Worm (Caenorhabditis elegans) whole organism, late embryonic: Measurements from ENCODE around the gene gtf-2H2C.

Experiments used
- C08G9.2 ChIP-seq: sonication (generic microtip); optimal IDR thresholded peaks from 2 replicates; lab custom pipeline; 2016; ENCODE audit warnings: mild to moderate bottlenecking, missing genetic modification characterization, moderate library complexity, missing compliant biosample characterization
- C38D4.7 ChIP-seq: fragments of 200-800 bp; sonication (Bioruptor generic); optimal IDR thresholded peaks from 2 replicates; lab custom pipeline; 2018; ENCODE audit warnings: mild to moderate bottlenecking, missing genetic modification characterization, moderate library complexity, missing compliant biosample characterization
- F13H6.1 ChIP-seq: sonication (generic microtip); optimal IDR thresholded peaks from 2 replicates; lab custom pipeline; 2016; ENCODE audit warnings: missing genetic modification characterization, missing compliant biosample characterization
- T23F11.4 ChIP-seq: fragments of 200-800 bp; sonication (Bioruptor generic); optimal IDR thresholded peaks from 2 replicates; lab custom pipeline; 2018; ENCODE audit warnings: mild to moderate bottlenecking, missing genetic modification characterization, missing compliant biosample characterization
- ama-1 ChIP-seq: fragments of 150-350 bp; optimal IDR thresholded peaks from 2 replicates; lab custom pipeline; 2014
- ceh-14 ChIP-seq: sonication (generic microtip); optimal IDR thresholded peaks from 2 replicates; lab custom pipeline; 2016; ENCODE audit warnings: missing genotype, missing genetic modification characterization, missing compliant biosample characterization
- ceh-19 ChIP-seq: fragments of 200-800 bp; sonication (Bioruptor generic); optimal IDR thresholded peaks from 2 replicates; lab custom pipeline; 2018; ENCODE audit warnings: mild to moderate bottlenecking, missing genetic modification characterization, missing compliant biosample characterization
- ceh-2 ChIP-seq: sonication (generic microtip); optimal IDR thresholded peaks from 2 replicates; lab custom pipeline; 2016; ENCODE audit warnings: missing genotype, missing genetic modification characterization, missing compliant biosample characterization
- ceh-22 ChIP-seq: sonication (generic microtip); optimal IDR thresholded peaks from 2 replicates; lab custom pipeline; 2017; ENCODE audit warnings: missing biosample characterization, missing genetic modification characterization
- ceh-31 ChIP-seq: sonication (generic microtip); optimal IDR thresholded peaks from 2 replicates; lab custom pipeline; 2016; ENCODE audit warnings: missing genetic modification characterization, missing compliant biosample characterization
- ceh-34 ChIP-seq: sonication (generic microtip); optimal IDR thresholded peaks from 2 replicates; lab custom pipeline; 2016; ENCODE audit warnings: mild to moderate bottlenecking, missing genetic modification characterization, missing compliant biosample characterization
- ceh-45 ChIP-seq: fragments of 200-800 bp; sonication (Bioruptor generic); IDR thresholded peaks from 2 replicates; pipeline ENCODE4 v1.3.6; 2022; ENCODE audit warnings: missing genetic modification reagents, missing genetic modification characterization, missing compliant biosample characterization
- ceh-6 ChIP-seq: fragments of 200-800 bp; sonication (Bioruptor generic); optimal IDR thresholded peaks from 2 replicates; lab custom pipeline; 2018; ENCODE audit warnings: mild to moderate bottlenecking, missing genetic modification characterization, missing compliant biosample characterization
- ceh-9 ChIP-seq: sonication (generic microtip); optimal IDR thresholded peaks from 2 replicates; lab custom pipeline; 2016; ENCODE audit warnings: mild to moderate bottlenecking, missing genetic modification characterization, inconsistent platforms, missing compliant biosample characterization
- che-1 ChIP-seq: sonication (generic microtip); optimal IDR thresholded peaks from 2 replicates; lab custom pipeline; 2016; ENCODE audit warnings: mild to moderate bottlenecking, missing genetic modification characterization, missing compliant biosample characterization
- dmd-4 ChIP-seq: sonication (generic microtip); optimal IDR thresholded peaks from 2 replicates; lab custom pipeline; 2016; ENCODE audit warnings: borderline replicate concordance, missing genetic modification characterization, missing compliant biosample characterization
- dve-1 ChIP-seq: sonication (generic microtip); optimal IDR thresholded peaks from 2 replicates; lab custom pipeline; 2017; ENCODE audit warnings: antibody characterized with exemption, mild to moderate bottlenecking, missing genetic modification characterization, missing compliant biosample characterization
- elt-2 ChIP-seq: sonication (generic microtip); optimal IDR thresholded peaks from 2 replicates; lab custom pipeline; 2016; ENCODE audit warnings: missing genetic modification reagents, missing genetic modification characterization, missing compliant biosample characterization
- elt-4 ChIP-seq: sonication (generic microtip); optimal IDR thresholded peaks from 2 replicates; lab custom pipeline; 2016; ENCODE audit warnings: missing genetic modification characterization, missing compliant biosample characterization
- ets-4 ChIP-seq: sonication (generic microtip); optimal IDR thresholded peaks from 2 replicates; lab custom pipeline; 2016; ENCODE audit warnings: missing genetic modification characterization, missing compliant biosample characterization
- eyg-1 ChIP-seq: sonication (generic microtip); optimal IDR thresholded peaks from 2 replicates; lab custom pipeline; 2016; ENCODE audit warnings: missing genotype, missing genetic modification characterization, missing compliant biosample characterization
- fax-1 ChIP-seq: sonication (generic microtip); optimal IDR thresholded peaks from 2 replicates; lab custom pipeline; 2016; ENCODE audit warnings: missing genotype, missing genetic modification characterization, missing compliant biosample characterization
- gmeb-2 ChIP-seq: sonication (generic microtip); optimal IDR thresholded peaks from 2 replicates; lab custom pipeline; 2016; ENCODE audit warnings: missing genetic modification characterization, inconsistent platforms, missing compliant biosample characterization
- hlh-13 ChIP-seq: fragments of 200-800 bp; sonication (Bioruptor generic); optimal IDR thresholded peaks from 2 replicates; lab custom pipeline; 2018; ENCODE audit warnings: mild to moderate bottlenecking, missing genetic modification characterization, missing compliant biosample characterization
- hlh-30 ChIP-seq: sonication (generic microtip); optimal IDR thresholded peaks from 2 replicates; lab custom pipeline; 2017; ENCODE audit warnings: antibody characterized with exemption, missing genetic modification characterization, missing compliant biosample characterization; ENCODE audit not compliant: insufficient read depth
- hlh-6 ChIP-seq: sonication (generic microtip); optimal IDR thresholded peaks from 2 replicates; lab custom pipeline; 2016; ENCODE audit warnings: missing genotype, missing genetic modification characterization, missing compliant biosample characterization
- hlh-8 ChIP-seq: sonication (generic microtip); optimal IDR thresholded peaks from 2 replicates; lab custom pipeline; 2016; ENCODE audit warnings: missing genotype, missing genetic modification characterization, missing compliant biosample characterization
- lim-6 ChIP-seq: sonication (generic microtip); optimal IDR thresholded peaks from 2 replicates; lab custom pipeline; 2016; ENCODE audit warnings: missing genetic modification characterization, missing compliant biosample characterization
- lin-11 ChIP-seq: fragments of 200-800 bp; sonication (Bioruptor generic); optimal IDR thresholded peaks from 2 replicates; lab custom pipeline; 2018; ENCODE audit warnings: mild to moderate bottlenecking, missing genetic modification characterization, missing compliant biosample characterization
- madf-2 ChIP-seq: sonication (generic microtip); optimal IDR thresholded peaks from 2 replicates; lab custom pipeline; 2017; ENCODE audit warnings: missing genetic modification characterization, missing compliant biosample characterization
- mec-3 ChIP-seq: sonication (generic microtip); optimal IDR thresholded peaks from 2 replicates; lab custom pipeline; 2016; ENCODE audit warnings: borderline replicate concordance, missing genetic modification characterization, missing compliant biosample characterization
- nhr-232 ChIP-seq: sonication (generic microtip); optimal IDR thresholded peaks from 2 replicates; lab custom pipeline; 2016; ENCODE audit warnings: missing genetic modification characterization, missing compliant biosample characterization
- pag-3 ChIP-seq: sonication (generic microtip); optimal IDR thresholded peaks from 2 replicates; lab custom pipeline; 2016; ENCODE audit warnings: missing compliant biosample characterization, missing genetic modification characterization, borderline replicate concordance
- pax-1 ChIP-seq: fragments of 150-350 bp; optimal IDR thresholded peaks from 2 replicates; lab custom pipeline; 2014; ENCODE audit warnings: missing biosample characterization, missing genetic modification characterization
- pha-2 ChIP-seq: sonication (generic microtip); optimal IDR thresholded peaks from 2 replicates; lab custom pipeline; 2017; ENCODE audit warnings: mild to moderate bottlenecking, missing genetic modification characterization, missing compliant biosample characterization
- pha-4 ChIP-seq: fragments of 150-350 bp; optimal IDR thresholded peaks from 2 replicates; lab custom pipeline; 2018; ENCODE audit warnings: missing biosample characterization, missing genetic modification reagents, missing genetic modification characterization
- pqm-1 ChIP-seq: sonication (generic microtip); optimal IDR thresholded peaks from 2 replicates; lab custom pipeline; 2016; ENCODE audit warnings: missing genetic modification characterization, missing compliant biosample characterization
- pros-1 ChIP-seq: fragments of 150-350 bp; optimal IDR thresholded peaks from 2 replicates; lab custom pipeline; 2014; ENCODE audit warnings: missing biosample characterization, missing genetic modification reagents, missing genetic modification characterization
- ref-2 ChIP-seq: sonication (generic microtip); optimal IDR thresholded peaks from 2 replicates; lab custom pipeline; 2016; ENCODE audit warnings: missing genetic modification characterization, missing compliant biosample characterization
- rnt-1 ChIP-seq: sonication (generic microtip); optimal IDR thresholded peaks from 2 replicates; lab custom pipeline; 2016; ENCODE audit warnings: missing genetic modification characterization, missing compliant biosample characterization
- sdc-2 ChIP-seq: sonication (generic microtip); optimal IDR thresholded peaks from 2 replicates; lab custom pipeline; 2016; ENCODE audit warnings: missing genotype, missing genetic modification characterization, missing compliant biosample characterization
- sox-4 ChIP-seq: sonication (generic microtip); optimal IDR thresholded peaks from 2 replicates; lab custom pipeline; 2017; ENCODE audit warnings: mild to moderate bottlenecking, missing genetic modification characterization, inconsistent platforms, missing compliant biosample characterization
- syd-9 ChIP-seq: sonication (generic microtip); optimal IDR thresholded peaks from 2 replicates; lab custom pipeline; 2016; ENCODE audit warnings: mild to moderate bottlenecking, missing genetic modification characterization, moderate library complexity, missing compliant biosample characterization
- tbx-7 ChIP-seq: sonication (generic microtip); optimal IDR thresholded peaks from 2 replicates; lab custom pipeline; 2016; ENCODE audit warnings: missing genotype, missing genetic modification characterization, missing compliant biosample characterization
- ttx-3 ChIP-seq: sonication (generic microtip); optimal IDR thresholded peaks from 2 replicates; lab custom pipeline; 2016; ENCODE audit warnings: missing genetic modification reagents, missing genetic modification characterization, missing compliant biosample characterization
- unc-3 ChIP-seq, 2 experiments: fragments of 200-800 bp in 1 of 2; sonication (Bioruptor generic) in 1 of 2; sonication (generic microtip) in 1 of 2; conservative IDR thresholded peaks in 1 of 2; optimal IDR thresholded peaks in 1 of 2; 2 replicates each; pipeline versions ENCODE4 v1.3.6 to Lab custom; 2016 to 2022; ENCODE audit warnings: missing compliant biosample characterization in 2 of 2, missing genetic modification characterization in 2 of 2, missing genetic modification reagents in 1 of 2
- unc-55 ChIP-seq: sonication (generic microtip); optimal IDR thresholded peaks from 2 replicates; lab custom pipeline; 2017; ENCODE audit warnings: missing biosample characterization, missing genetic modification reagents, missing genetic modification characterization
- zip-5 ChIP-seq: sonication (generic microtip); optimal IDR thresholded peaks from 2 replicates; lab custom pipeline; 2016; ENCODE audit warnings: missing genetic modification characterization, missing compliant biosample characterization

Gene gtf-2H2C

ce11 chrIII:10096525-10096972, 6.0 kb upstream of the gtf-2H2C start (continued):
- TF ChIP-seq ceh-6 (GFP tag; lab: Kevin White, UChicago) (no peak), ceh-2 (peak; percentile 78), tbx-7 (tag; lab: Kevin White, UChicago) (no peak), ceh-31 (tag; lab: Kevin White, UChicago) (peak; percentile 92), unc-55 (GFP tag; lab: Kevin White, UChicago) (peak; percentile 93), pha-2 (no peak), ttx-3 (tag; lab: Kevin White, UChicago) (no peak), lim-6 (no peak), C38D4.7 (GFP tag; lab: Kevin White, UChicago) (no peak), nhr-232 (no peak), elt-4 (tag; lab: Kevin White, UChicago) (no peak), ref-2 (tag; lab: Kevin White, UChicago) (peak; percentile 85), hlh-30 (peak; percentile 90), ceh-22 (tag; lab: Kevin White, UChicago) (no peak), pax-1 (tag; lab: Kevin White, UChicago) (peak; percentile 25), ets-4 (tag; lab: Kevin White, UChicago) (peak; percentile 71), lin-11 (no peak), unc-3 (GFP tag; conservative IDR thresholded peaks at IDR 0.05; lab: Robert Waterston, UW) (no peak), unc-3 (tag; optimal IDR thresholded peaks at IDR 0.05; lab: Kevin White, UChicago) (no peak), ceh-14 (no peak), hlh-8 (tag; lab: Kevin White, UChicago) (peak; percentile 38), ceh-34 (tag; lab: Kevin White, UChicago) (peak; percentile 86), dve-1 (tag; lab: Kevin White, UChicago) (peak; percentile 63), ceh-19 (GFP tag; lab: Kevin White, UChicago) (peak; percentile 26)

ce11 chrIII:10095377-10095776, 4.8 kb upstream of the gtf-2H2C start:
- TF ChIP-seq elt-2 (tag; lab: Kevin White, UChicago) (no peak), mec-3 (tag; lab: Kevin White, UChicago) (no peak), ceh-6 (GFP tag; lab: Kevin White, UChicago) (no peak), eyg-1 (tag; lab: Kevin White, UChicago) (no peak), ceh-22 (tag; lab: Kevin White, UChicago) (no peak), ceh-14 (no peak), ceh-45 (GFP tag; lab: Robert Waterston, UW) (no peak), ama-1 (lab: Kevin White, UChicago) (no peak), zip-5 (tag; lab: Kevin White, UChicago) (no peak), hlh-13 (GFP tag; lab: Kevin White, UChicago) (no peak), hlh-6 (no peak), dmd-4 (no peak), dve-1 (tag; lab: Kevin White, UChicago) (no peak), pag-3 (no peak), rnt-1 (tag; lab: Kevin White, UChicago) (no peak)
- TF ChIP-seq, all 69 proteins: peak for 0

- TF ChIP-seq madf-2 (tag; lab: Kevin White, UChicago): peak; percentile 25
- TF ChIP-seq pqm-1 (tag; lab: Kevin White, UChicago): no peak
- peak; percentile 11 for TF ChIP-seq sox-4 (tag; lab: Kevin White, UChicago)
- peak; percentile 53 for TF ChIP-seq T23F11.4 (GFP tag; lab: Kevin White, UChicago)
- no peak for TF ChIP-seq elt-4 (tag; lab: Kevin White, UChicago)
- no peak for TF ChIP-seq elt-2 (tag; lab: Kevin White, UChicago)
- peak; percentile 40 for TF ChIP-seq sdc-2 (tag; lab: Kevin White, UChicago)
- TF ChIP-seq syd-9 (tag; lab: Kevin White, UChicago): peak; percentile 35
- peak; percentile 57 for TF ChIP-seq F13H6.1
- no peak for TF ChIP-seq che-1
- no peak for TF ChIP-seq lim-6
- TF ChIP-seq pros-1 (tag; lab: Kevin White, UChicago): peak; percentile 26
- peak; percentile 41 for TF ChIP-seq ceh-22 (tag; lab: Kevin White, UChicago)
- TF ChIP-seq ceh-9 (tag; lab: Kevin White, UChicago): no peak
- no peak for TF ChIP-seq ttx-3 (tag; lab: Kevin White, UChicago)
- TF ChIP-seq C38D4.7 (GFP tag; lab: Kevin White, UChicago): no peak
- TF ChIP-seq pha-2: peak; percentile 59
- no peak for TF ChIP-seq ceh-6 (GFP tag; lab: Kevin White, UChicago)
- TF ChIP-seq fax-1 (tag; lab: Kevin White, UChicago): no peak
- TF ChIP-seq dmd-4: no peak
- TF ChIP-seq C08G9.2 (tag; lab: Kevin White, UChicago): peak; percentile 54
- TF ChIP-seq gmeb-2: no peak
- no peak for TF ChIP-seq pha-4 (tag; lab: Kevin White, UChicago)
- TF ChIP-seq hlh-13 (GFP tag; lab: Kevin White, UChicago): no peak
- no peak for TF ChIP-seq unc-3 (GFP tag; conservative IDR thresholded peaks at IDR 0.05; lab: Robert Waterston, UW)
- no peak for TF ChIP-seq unc-3 (tag; optimal IDR thresholded peaks at IDR 0.05; lab: Kevin White, UChicago)
- peak; percentile 58 for TF ChIP-seq rnt-1 (tag; lab: Kevin White, UChicago)
Measured at ce11 chrIII:10094538-10094937, 4.0 kb upstream of the gtf-2H2C start.
